Fruit fly (Drosophila melanogaster) whole organism, embryonic: ENCODE results near the gene Pvf3.
A peak's percentile ranks its signal among the peaks of the same experiment; 100 is the strongest.

Experiments
- Ada2b ChIP-seq: fragments of 200-800 bp; sonication (Bioruptor generic); IDR thresholded peaks from 2 replicates; pipeline ENCODE4 v1.3.6; 2022; ENCODE audit warnings: missing biosample characterization, missing genetic modification characterization
- Atf-2 ChIP-seq: fragments of 200-800 bp; sonication (Bioruptor generic); optimal IDR thresholded peaks from 2 replicates; lab custom pipeline; 2016; ENCODE audit warnings: missing biosample characterization, missing genetic modification characterization
- Atf3 ChIP-seq: fragments of 200-800 bp; sonication (Bioruptor generic); optimal IDR thresholded peaks from 3 replicates; lab custom pipeline; 2016; ENCODE audit warnings: missing biosample characterization, missing genetic modification characterization
- Blimp-1 ChIP-seq: fragments of 200-800 bp; sonication (Bioruptor generic); optimal IDR thresholded peaks from 3 replicates; lab custom pipeline; 2018; ENCODE audit warnings: missing biosample characterization, missing genetic modification characterization, mild to moderate bottlenecking, moderate library complexity, missing genetic modification reagents
- CG10274 ChIP-seq: fragments of 200-800 bp; sonication (Bioruptor generic); optimal IDR thresholded peaks from 3 replicates; lab custom pipeline; 2017; ENCODE audit warnings: missing biosample characterization, mild to moderate bottlenecking, missing genetic modification characterization
- CG10321 ChIP-seq: fragments of 200-800 bp; sonication (Bioruptor generic); IDR thresholded peaks from 2 replicates; pipeline ENCODE4 v1.3.6; 2022; ENCODE audit warnings: missing biosample characterization, missing genetic modification characterization
- CG11560 ChIP-seq: fragments of 200-800 bp; sonication (Bioruptor generic); IDR thresholded peaks from 3 replicates; pipeline ENCODE4 v1.3.6; 2022; ENCODE audit warnings: missing biosample characterization, missing genetic modification characterization
- CG11695 ChIP-seq: fragments of 200-800 bp; sonication (Bioruptor generic); IDR thresholded peaks from 3 replicates; pipeline ENCODE4 v1.3.6; 2022; ENCODE audit warnings: missing biosample characterization, missing genetic modification characterization
- CG12104 ChIP-seq: fragments of 200-800 bp; sonication (Bioruptor generic); optimal IDR thresholded peaks from 3 replicates; lab custom pipeline; 2016; ENCODE audit warnings: missing biosample characterization, missing genetic modification characterization
- CG15073 ChIP-seq: fragments of 200-800 bp; sonication (Bioruptor generic); optimal IDR thresholded peaks from 2 replicates; lab custom pipeline; 2016; ENCODE audit warnings: missing biosample characterization, missing genetic modification characterization
- CG18599 ChIP-seq: fragments of 200-800 bp; sonication (Bioruptor generic); optimal IDR thresholded peaks from 3 replicates; lab custom pipeline; 2017; ENCODE audit warnings: missing biosample characterization, missing genetic modification characterization, mild to moderate bottlenecking, moderate library complexity, missing genetic modification reagents
- CG31441 ChIP-seq: fragments of 200-800 bp; sonication (Bioruptor generic); IDR thresholded peaks from 2 replicates; pipeline ENCODE4 v1.3.6; 2022; ENCODE audit warnings: missing biosample characterization, missing genetic modification characterization
- CG3847 ChIP-seq: fragments of 200-800 bp; sonication (Bioruptor generic); IDR thresholded peaks from 2 replicates; pipeline ENCODE4 v1.3.6; 2022; ENCODE audit warnings: missing biosample characterization, missing genetic modification characterization
- CG4617 ChIP-seq: fragments of 200-800 bp; sonication (Bioruptor generic); optimal IDR thresholded peaks from 3 replicates; lab custom pipeline; 2016; ENCODE audit warnings: missing biosample characterization, missing genetic modification characterization, borderline replicate concordance
- CG6175 ChIP-seq: fragments of 200-800 bp; sonication (Bioruptor generic); IDR thresholded peaks from 3 replicates; pipeline ENCODE4 v1.3.6; 2022; ENCODE audit warnings: missing biosample characterization, missing genetic modification characterization
- Chrac-16 ChIP-seq: fragments of 200-800 bp; sonication (Bioruptor generic); optimal IDR thresholded peaks from 3 replicates; lab custom pipeline; 2016; ENCODE audit warnings: missing biosample characterization, missing genetic modification characterization
- D19A ChIP-seq: fragments of 200-800 bp; optimal IDR thresholded peaks from 3 replicates; lab custom pipeline; 2019; ENCODE audit warnings: missing biosample characterization, mild to moderate bottlenecking, missing genetic modification characterization, moderate library complexity
- Dll ChIP-seq: fragments of 200-800 bp; sonication (Bioruptor generic); IDR thresholded peaks from 4 replicates; pipeline ENCODE4 v1.3.6; 2022; ENCODE audit warnings: missing biosample characterization, missing genetic modification characterization; ENCODE audit not compliant: partially characterized antibody
- Lhr ChIP-seq: fragments of 200-800 bp; sonication (Bioruptor generic); optimal IDR thresholded peaks from 3 replicates; lab custom pipeline; 2017; ENCODE audit warnings: mild to moderate bottlenecking, missing biosample characterization, missing genetic modification reagents, missing genetic modification characterization
- MESR4 ChIP-seq: fragments of 200-800 bp; sonication (Bioruptor generic); optimal IDR thresholded peaks from 2 replicates; lab custom pipeline; 2018; ENCODE audit warnings: missing biosample characterization, mild to moderate bottlenecking, missing genetic modification characterization, moderate library complexity
- Oaz ChIP-seq: fragments of 200-800 bp; sonication (Bioruptor generic); IDR thresholded peaks from 2 replicates; pipeline ENCODE4 v1.3.6; 2022; ENCODE audit warnings: missing biosample characterization, missing genetic modification characterization
- Pdp1 ChIP-seq, 2 experiments: fragments of 200-800 bp; sonication (Bioruptor generic); optimal IDR thresholded peaks; 3 replicates each; lab custom pipeline; 2016; ENCODE audit warnings: missing biosample characterization in 2 of 2, missing genetic modification characterization in 2 of 2, mild to moderate bottlenecking in 1 of 2, moderate library complexity in 1 of 2
- Rx ChIP-seq: fragments of 200-800 bp; sonication (Bioruptor generic); IDR thresholded peaks from 2 replicates; pipeline ENCODE4 v1.3.6; 2022; ENCODE audit warnings: missing biosample characterization, missing genetic modification characterization
- Side ChIP-seq: fragments of 200-800 bp; sonication (Bioruptor generic); optimal IDR thresholded peaks from 2 replicates; lab custom pipeline; 2016; ENCODE audit warnings: missing biosample characterization, missing genetic modification characterization
- Ssrp ChIP-seq: fragments of 200-800 bp; sonication (Bioruptor generic); optimal IDR thresholded peaks from 2 replicates; lab custom pipeline; 2018; ENCODE audit warnings: missing biosample characterization, mild to moderate bottlenecking, missing genetic modification characterization, moderate library complexity
- ara ChIP-seq: fragments of 200-800 bp; sonication (Bioruptor generic); IDR thresholded peaks from 2 replicates; pipeline ENCODE4 v1.3.6; 2022; ENCODE audit warnings: missing biosample characterization, missing genetic modification characterization
- ase ChIP-seq: fragments of 200-800 bp; sonication (Bioruptor generic); IDR thresholded peaks from 3 replicates; pipeline ENCODE4 v1.3.6; 2022; ENCODE audit warnings: missing biosample characterization, missing genetic modification characterization
- ato ChIP-seq: fragments of 200-800 bp; sonication (Bioruptor generic); IDR thresholded peaks from 2 replicates; pipeline ENCODE4 v1.3.6; 2022; ENCODE audit warnings: missing biosample characterization, missing genetic modification characterization; ENCODE audit not compliant: partially characterized antibody
- chif ChIP-seq, 2 experiments: fragments of 200-800 bp; sonication (Bioruptor generic); optimal IDR thresholded peaks; 3 replicates each; lab custom pipeline; 2016; ENCODE audit warnings: missing biosample characterization in 2 of 2, missing genetic modification characterization in 2 of 2
- corto ChIP-seq: fragments of 200-800 bp; sonication (Bioruptor generic); optimal IDR thresholded peaks from 2 replicates; lab custom pipeline; 2016; ENCODE audit warnings: missing biosample characterization, mild to moderate bottlenecking, missing genetic modification characterization, moderate library complexity
- cwo ChIP-seq: fragments of 200-800 bp; sonication (Bioruptor generic); optimal IDR thresholded peaks from 3 replicates; lab custom pipeline; 2017; ENCODE audit warnings: missing biosample characterization, missing genetic modification characterization, mild to moderate bottlenecking, moderate library complexity, missing genetic modification reagents
- fu2 ChIP-seq: fragments of 200-800 bp; sonication (Bioruptor generic); optimal IDR thresholded peaks from 2 replicates; lab custom pipeline; 2016; ENCODE audit warnings: missing biosample characterization, missing genetic modification characterization
- nau ChIP-seq: fragments of 200-800 bp; sonication (Bioruptor generic); optimal IDR thresholded peaks from 3 replicates; lab custom pipeline; 2017; ENCODE audit warnings: missing biosample characterization, mild to moderate bottlenecking, missing genetic modification characterization, missing genetic modification reagents
- nerfin-2 ChIP-seq: fragments of 200-800 bp; sonication (Bioruptor generic); IDR thresholded peaks from 2 replicates; pipeline ENCODE4 v1.3.6; 2022; ENCODE audit warnings: missing biosample characterization, missing genetic modification characterization; ENCODE audit not compliant: partially characterized antibody
- nmo ChIP-seq: fragments of 200-800 bp; sonication (Bioruptor generic); optimal IDR thresholded peaks from 2 replicates; lab custom pipeline; 2018; ENCODE audit warnings: missing biosample characterization, mild to moderate bottlenecking, missing genetic modification characterization, moderate library complexity
- oc ChIP-seq: fragments of 200-800 bp; sonication (Bioruptor generic); optimal IDR thresholded peaks from 2 replicates; lab custom pipeline; 2018; ENCODE audit warnings: missing biosample characterization, mild to moderate bottlenecking, missing genetic modification characterization, moderate library complexity
- pb ChIP-seq: fragments of 200-800 bp; sonication (Bioruptor generic); optimal IDR thresholded peaks from 3 replicates; lab custom pipeline; 2016; ENCODE audit warnings: missing biosample characterization, missing genetic modification characterization
- rib ChIP-seq: fragments of 200-800 bp; sonication (Bioruptor generic); IDR thresholded peaks from 2 replicates; pipeline ENCODE4 v1.3.6; 2022; ENCODE audit warnings: missing biosample characterization, missing genetic modification characterization
- row ChIP-seq: fragments of 200-800 bp; sonication (Bioruptor generic); IDR thresholded peaks from 3 replicates; pipeline ENCODE4 v1.3.6; 2022; ENCODE audit warnings: missing biosample characterization, missing genetic modification characterization
- sd ChIP-seq: fragments of 200-800 bp; sonication (Bioruptor generic); optimal IDR thresholded peaks from 3 replicates; lab custom pipeline; 2018; ENCODE audit warnings: missing biosample characterization, mild to moderate bottlenecking, missing genetic modification characterization, moderate library complexity
- sens-2 ChIP-seq: fragments of 200-800 bp; sonication (Bioruptor generic); IDR thresholded peaks from 2 replicates; pipeline ENCODE4 v1.3.6; 2022; ENCODE audit warnings: missing biosample characterization, missing genetic modification characterization
- seq ChIP-seq: fragments of 200-800 bp; sonication (Bioruptor generic); IDR thresholded peaks from 2 replicates; pipeline ENCODE4 v1.3.6; 2022; ENCODE audit warnings: missing biosample characterization, missing genetic modification characterization
- slbo ChIP-seq: fragments of 200-800 bp; sonication (Bioruptor generic); IDR thresholded peaks from 2 replicates; pipeline ENCODE4 v1.3.6; 2022; ENCODE audit warnings: missing biosample characterization, missing genetic modification characterization
- slp2 ChIP-seq: fragments of 200-800 bp; sonication (Bioruptor generic); optimal IDR thresholded peaks from 2 replicates; lab custom pipeline; 2016; ENCODE audit warnings: missing biosample characterization, missing genetic modification characterization
- sna ChIP-seq: fragments of 200-800 bp; sonication (Bioruptor generic); IDR thresholded peaks from 2 replicates; pipeline ENCODE4 v1.3.6; 2022; ENCODE audit warnings: missing biosample characterization, missing genetic modification characterization; ENCODE audit not compliant: partially characterized antibody
- sr ChIP-seq: fragments of 200-800 bp; sonication (Bioruptor generic); IDR thresholded peaks from 3 replicates; pipeline ENCODE4 v1.3.6; 2022; ENCODE audit warnings: missing biosample characterization, missing genetic modification characterization
- ssp ChIP-seq: fragments of 200-800 bp; sonication (Bioruptor generic); IDR thresholded peaks from 2 replicates; pipeline ENCODE4 v1.3.6; 2022; ENCODE audit warnings: missing biosample characterization, missing genetic modification characterization
- stwl ChIP-seq: fragments of 200-800 bp; sonication (Bioruptor generic); optimal IDR thresholded peaks from 3 replicates; lab custom pipeline; 2018; ENCODE audit warnings: missing biosample characterization, mild to moderate bottlenecking, missing genetic modification characterization, moderate library complexity
- tll ChIP-seq, 2 experiments: fragments of 200-800 bp in 1 of 2; fragments of >200 bp in 1 of 2; sonication (Bioruptor generic) in 1 of 2; optimal IDR thresholded peaks; 2 replicates each; lab custom pipeline; 2017 to 2019; ENCODE audit warnings: missing biosample characterization in 2 of 2, missing genetic modification characterization in 2 of 2, mild to moderate bottlenecking in 1 of 2, moderate library complexity in 1 of 2
- trh ChIP-seq: fragments of 200-800 bp; sonication (Bioruptor generic); optimal IDR thresholded peaks from 2 replicates; lab custom pipeline; 2016; ENCODE audit warnings: missing biosample characterization, missing genetic modification characterization
- yki ChIP-seq: fragments of >200 bp; optimal IDR thresholded peaks from 3 replicates; lab custom pipeline; 2018

Pvf3 gene

dm6 chr2L:7181978-7182392, 24.5 kb upstream of the Pvf3 start, which contains the start of gene MICU1 (continued):
- no peak for TF ChIP-seq Blimp-1 (GFP tag; lab: Kevin White, UChicago)
- peak; percentile 25 for TF ChIP-seq Lhr (GFP tag; lab: Kevin White, UChicago)
- no peak for TF ChIP-seq Rx (GFP tag; lab: Robert Waterston, UW)
- no peak for TF ChIP-seq CG11560 (tag; lab: Robert Waterston, UW)
- TF ChIP-seq CG18599 (GFP tag; lab: Kevin White, UChicago) = no peak
- no peak for TF ChIP-seq sr (GFP tag; lab: Robert Waterston, UW)
- TF ChIP-seq ssp (GFP tag; lab: Robert Waterston, UW) = no peak
- TF ChIP-seq fu2 (GFP tag; lab: Kevin White, UChicago) = no peak
- TF ChIP-seq Oaz (GFP tag; lab: Robert Waterston, UW) = no peak
- TF ChIP-seq sens-2 (GFP tag; lab: Robert Waterston, UW) = no peak
- 0 out of 4 replicates have a peak, but pooled peaks have one; percentile 21 for TF ChIP-seq Dll (GFP tag; lab: Robert Waterston, UW)
- TF ChIP-seq Atf3 = no peak
- TF ChIP-seq yki (lab: Kevin White, UChicago) = no peak
- no peak for TF ChIP-seq CG12104 (GFP tag; lab: Kevin White, UChicago)
- TF ChIP-seq ara = no peak
- TF ChIP-seq row (GFP tag; lab: Robert Waterston, UW) = peak; percentile 17; the same call in 2 of the 3 replicates
- TF ChIP-seq nmo (GFP tag; lab: Kevin White, UChicago) = peak; percentile 52
- no peak for TF ChIP-seq pb
- no peak for TF ChIP-seq ase (GFP tag; lab: Robert Waterston, UW)
- no peak for TF ChIP-seq CG6175 (GFP tag; lab: Robert Waterston, UW)
- no peak for TF ChIP-seq chif (GFP tag; optimal IDR thresholded peaks at IDR 0.05; lab: Kevin White, UChicago)
- TF ChIP-seq CG15073 (GFP tag; lab: Kevin White, UChicago) = no peak
- no peak for TF ChIP-seq nerfin-2 (GFP tag; lab: Robert Waterston, UW)
- TF ChIP-seq D19A (tag; lab: Kevin White, UChicago) = no peak
- peak; percentile 39; the same call in 1 of the 2 replicates for TF ChIP-seq CG31441
- TF ChIP-seq corto (GFP tag; lab: Kevin White, UChicago) = no peak
- TF ChIP-seq Atf-2 (GFP tag; lab: Kevin White, UChicago) = no peak
- no peak for TF ChIP-seq cwo (GFP tag; lab: Kevin White, UChicago)
- no peak for TF ChIP-seq tll (GFP tag; optimal IDR thresholded peaks at IDR 0.05; lab: Kevin White, UChicago)
- TF ChIP-seq MESR4 = peak; percentile 29
- no peak for TF ChIP-seq slbo (GFP tag; lab: Robert Waterston, UW)
- TF ChIP-seq CG3847 (GFP tag; lab: Robert Waterston, UW) = no peak
- TF ChIP-seq Chrac-16 (GFP tag; lab: Kevin White, UChicago) = no peak
- no peak for TF ChIP-seq Ada2b (GFP tag; lab: Robert Waterston, UW)
- no peak for TF ChIP-seq slp2
- peak; percentile 87 for TF ChIP-seq stwl
- no peak for TF ChIP-seq seq
- no peak for TF ChIP-seq CG11695 (GFP tag; lab: Robert Waterston, UW)
- TF ChIP-seq CG10321 (GFP tag; lab: Robert Waterston, UW) = no peak
- TF ChIP-seq sna = peak; percentile 44; the same call in 1 of the 2 replicates
- TF ChIP-seq nau (GFP tag; lab: Kevin White, UChicago) = no peak
- no peak for TF ChIP-seq oc (tag; lab: Kevin White, UChicago)
- no peak for TF ChIP-seq Ssrp (tag; lab: Kevin White, UChicago)
- TF ChIP-seq CG4617 (GFP tag; lab: Kevin White, UChicago) = peak; percentile 74
- TF ChIP-seq rib = no peak
- no peak for TF ChIP-seq CG10274 (GFP tag; lab: Kevin White, UChicago)
- TF ChIP-seq Side (GFP tag; lab: Kevin White, UChicago) = no peak
- no peak for TF ChIP-seq ato (GFP tag; lab: Robert Waterston, UW)
- no peak for TF ChIP-seq trh (GFP tag; lab: Kevin White, UChicago)
- peak in 1 of 2 experiments; percentile 39 for TF ChIP-seq Pdp1 (GFP tag; optimal IDR thresholded peaks at IDR 0.05; lab: Kevin White, UChicago)
- no peak for TF ChIP-seq sd (tag; lab: Kevin White, UChicago)
